Fruit fly (Drosophila melanogaster): ENCODE results near the gene cm.
A peak's percentile ranks its signal among the peaks of the same experiment; 100 is the strongest.

Gene cm

DNA sequence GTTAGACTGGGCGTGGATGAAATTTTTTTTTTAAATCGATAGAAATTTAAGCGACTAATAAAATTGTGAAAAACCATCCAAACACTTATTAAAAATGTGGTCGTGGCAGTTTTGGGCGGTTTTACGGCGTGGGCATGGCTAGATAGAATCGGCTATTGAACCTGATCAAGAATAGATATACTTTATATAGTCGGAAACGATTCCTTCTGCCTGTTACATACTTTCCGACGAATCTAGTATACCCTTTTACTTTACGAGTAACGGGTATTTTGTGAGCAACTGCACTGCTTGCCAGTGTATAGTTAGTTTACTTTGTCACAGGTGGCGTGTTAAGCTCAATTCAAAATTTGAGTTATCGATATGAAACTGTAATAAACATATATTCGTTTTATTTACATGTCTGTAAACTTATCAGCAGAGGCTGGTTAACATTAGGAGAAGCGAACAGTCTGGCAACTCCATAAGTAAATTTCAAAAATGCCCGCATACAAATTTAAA lies 4.0 kb upstream of the cm start (continued):
- peak; percentile 11 for TF ChIP-seq cyc (GFP tag; optimal IDR thresholded peaks at IDR 0.05)
- TF ChIP-seq eg (GFP tag; IDR thresholded peaks at IDR 0.05), result peak; percentile 60; the same call in 2 of the 3 replicates
- no peak for TF ChIP-seq CG11902 (GFP tag; optimal IDR thresholded peaks at IDR 0.05)
- TF ChIP-seq Blimp-1 (GFP tag; optimal IDR thresholded peaks at IDR 0.05), result no peak
- peak; percentile 10 for TF ChIP-seq Sox102F (GFP tag; optimal IDR thresholded peaks at IDR 0.05)
- TF ChIP-seq ss (GFP tag; optimal IDR thresholded peaks at IDR 0.05), result peak; percentile 34 to 49
- TF ChIP-seq Ets96B (tag; optimal IDR thresholded peaks at IDR 0.05), result peak; percentile 8
- no peak for TF ChIP-seq CG8319 (GFP tag; optimal IDR thresholded peaks at IDR 0.05)
- peak; percentile 32 for TF ChIP-seq CG6792 (GFP tag; optimal IDR thresholded peaks at IDR 0.05)
- peak; percentile 39 for TF ChIP-seq fkh (GFP tag; optimal IDR thresholded peaks at IDR 0.05)
- TF ChIP-seq CG1621 (tag; optimal IDR thresholded peaks at IDR 0.05), result no peak
- TF ChIP-seq CG4318 (GFP tag; optimal IDR thresholded peaks at IDR 0.05), result no peak

DNA sequence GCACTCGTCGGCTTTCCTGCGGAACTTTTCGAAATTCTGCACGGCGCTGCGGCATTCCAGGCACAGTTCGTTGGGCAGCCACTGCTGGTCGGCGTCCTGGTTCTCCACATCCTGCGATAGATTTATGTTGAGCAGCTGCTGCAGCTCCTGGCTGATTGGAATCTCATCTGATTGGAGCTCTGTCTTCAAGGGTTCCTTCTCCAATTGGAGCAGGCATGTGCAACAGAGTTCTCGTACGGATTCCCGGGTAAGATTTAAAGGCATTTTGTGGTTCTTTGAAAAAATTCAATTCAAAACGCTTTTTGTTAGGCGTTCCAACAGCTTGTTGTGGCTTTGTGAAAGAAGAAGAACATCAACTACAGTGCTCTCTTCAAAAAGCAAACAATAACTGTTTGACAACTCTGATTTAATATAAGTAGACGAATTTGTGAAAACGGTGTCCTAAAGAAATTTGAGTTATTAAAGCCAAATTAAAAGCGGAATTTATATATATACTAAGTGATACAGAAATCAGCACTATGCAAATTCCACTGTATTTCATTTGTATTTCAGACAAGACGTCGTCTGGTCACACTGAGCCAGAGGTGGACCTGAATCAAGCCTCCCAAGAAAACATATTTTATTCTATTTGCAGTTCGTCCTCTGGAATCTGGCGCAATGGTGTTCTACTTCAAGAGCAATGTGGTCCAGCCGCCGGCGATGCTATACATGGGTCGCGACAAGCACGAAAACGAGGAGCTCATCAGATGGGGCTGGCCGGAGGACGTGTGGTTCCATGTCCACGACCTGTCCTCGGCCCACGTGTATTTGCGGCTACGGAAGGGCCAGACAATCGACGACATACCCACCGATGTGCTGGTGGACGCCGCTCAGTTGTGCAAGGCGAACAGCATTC lies 2.6 kb upstream of the cm start, which contains the start of the genes CG3032 and CG4593:
CG3032 (minus strand) TSS at position 562 of the 895 bp plus-strand sequence.
CG4593 (plus strand) TSS at position 568 of the 895 bp plus-strand sequence.
- TF ChIP-seq Hr4 (GFP tag; optimal IDR thresholded peaks at IDR 0.05), result peak; percentile 95
- peak; percentile 88 for TF ChIP-seq CG6792 (GFP tag; optimal IDR thresholded peaks at IDR 0.05)
- peak; percentile 86 for TF ChIP-seq achi (GFP tag; optimal IDR thresholded peaks at IDR 0.05)
- TF ChIP-seq CG11762 (GFP tag; optimal IDR thresholded peaks at IDR 0.05; ENCODE audit: insufficient read depth), result peak; percentile 81
- TF ChIP-seq CG9139 (GFP tag; optimal IDR thresholded peaks at IDR 0.05), result peak; percentile 42
- TF ChIP-seq Eip78C (GFP tag), result peak; percentile 97
- TF ChIP-seq spab (GFP tag; optimal IDR thresholded peaks at IDR 0.05), result peak; percentile 64
- peak; percentile 92 for TF ChIP-seq svp (GFP tag)
- TF ChIP-seq dsx (GFP tag; optimal IDR thresholded peaks at IDR 0.05; ENCODE audit: poor library complexity, severe bottlenecking), result peak; percentile 79
- TF ChIP-seq CG34406 (GFP tag; optimal IDR thresholded peaks at IDR 0.05), result peak; percentile 80
- TF ChIP-seq Hr39 (GFP tag; optimal IDR thresholded peaks at IDR 0.05), result peak; percentile 93
- TF ChIP-seq CG6163 (GFP tag; IDR thresholded peaks at IDR 0.05), result peak; percentile 96
- peak; percentile 71 for TF ChIP-seq CG16779 (tag; optimal IDR thresholded peaks at IDR 0.05)
- peak; percentile 95 for TF ChIP-seq pdm3 (GFP tag; optimal IDR thresholded peaks at IDR 0.05)
- TF ChIP-seq CG31627 (GFP tag; optimal IDR thresholded peaks at IDR 0.05), result peak; percentile 90
- peak; percentile 88 for TF ChIP-seq Lpt (GFP tag; optimal IDR thresholded peaks at IDR 0.05)
- peak; percentile 38 for TF ChIP-seq fkh (GFP tag; optimal IDR thresholded peaks at IDR 0.05)
- no peak for TF ChIP-seq CG6854 (GFP tag; optimal IDR thresholded peaks at IDR 0.05)
- peak; percentile 89 for TF ChIP-seq Smox (GFP tag; optimal IDR thresholded peaks at IDR 0.05)
- TF ChIP-seq Ets96B (tag; optimal IDR thresholded peaks at IDR 0.05), result peak; percentile 85
- TF ChIP-seq CG3919 (GFP tag; optimal IDR thresholded peaks at IDR 0.05), result peak; percentile 92
- TF ChIP-seq acj6 (GFP tag; optimal IDR thresholded peaks at IDR 0.05), result peak; percentile 91
- TF ChIP-seq CG4318 (GFP tag; optimal IDR thresholded peaks at IDR 0.05), result peak; percentile 82
- peak; percentile 94 for TF ChIP-seq CG32006 (GFP tag; optimal IDR thresholded peaks at IDR 0.05)
- peak; percentile 95 for TF ChIP-seq OdsH (GFP tag; optimal IDR thresholded peaks at IDR 0.05)
- peak; percentile 84 for TF ChIP-seq Sox102F (GFP tag; optimal IDR thresholded peaks at IDR 0.05)
- peak; percentile 76 for TF ChIP-seq CG8632 (GFP tag; optimal IDR thresholded peaks at IDR 0.05)
- peak; percentile 90 for TF ChIP-seq CG6276 (GFP tag; optimal IDR thresholded peaks at IDR 0.05)
- TF ChIP-seq CG10669 (GFP tag; optimal IDR thresholded peaks at IDR 0.05), result peak; percentile 86
- TF ChIP-seq eg (GFP tag; IDR thresholded peaks at IDR 0.05), result peak; percentile 98
- TF ChIP-seq net (GFP tag; optimal IDR thresholded peaks at IDR 0.05), result peak; percentile 89
- TF ChIP-seq Sox14 (GFP tag; optimal IDR thresholded peaks at IDR 0.05), result peak; percentile 94
- TF ChIP-seq Met (GFP tag; optimal IDR thresholded peaks at IDR 0.05), result peak; percentile 88
- peak; percentile 82 for TF ChIP-seq CG7368 (GFP tag; optimal IDR thresholded peaks at IDR 0.05)
- TF ChIP-seq dac (GFP tag; optimal IDR thresholded peaks at IDR 0.05), result peak; percentile 84
- peak; percentile 73 for TF ChIP-seq Hr38 (GFP tag; optimal IDR thresholded peaks at IDR 0.05)
- TF ChIP-seq esn (GFP tag; optimal IDR thresholded peaks at IDR 0.05), result peak; percentile 89
- peak; percentile 94 for TF ChIP-seq Gug (GFP tag; IDR thresholded peaks at IDR 0.05)
- peak; percentile 96 for TF ChIP-seq CG3032 (tag; optimal IDR thresholded peaks at IDR 0.05)
- TF ChIP-seq Eip93F (GFP tag; optimal IDR thresholded peaks at IDR 0.05), result no peak
- peak; percentile 43 for TF ChIP-seq Blimp-1 (GFP tag; optimal IDR thresholded peaks at IDR 0.05)
